Worm (Caenorhabditis elegans) whole organism, L1 larva: Measurements from ENCODE around the gene F54H12.8.

Source experiments
- C34B4.2 ChIP-seq: sonication (generic microtip); optimal IDR thresholded peaks from 2 replicates; lab custom pipeline; 2017; ENCODE audit warnings: mild to moderate bottlenecking, missing genetic modification characterization, missing compliant biosample characterization
- aha-1 ChIP-seq: fragments of 150-350 bp; optimal IDR thresholded peaks from 2 replicates; lab custom pipeline; 2014; ENCODE audit warnings: missing biosample characterization, missing genetic modification characterization
- alr-1 ChIP-seq: fragments of 200-800 bp; sonication (Bioruptor generic); optimal IDR thresholded peaks from 2 replicates; lab custom pipeline; 2018; ENCODE audit warnings: borderline replicate concordance, mild to moderate bottlenecking, missing genetic modification characterization, missing compliant biosample characterization
- ama-1 ChIP-seq: fragments of 150-350 bp; optimal IDR thresholded peaks from 2 replicates; lab custom pipeline; 2014
- ceh-8 ChIP-seq: fragments of 200-800 bp; sonication (Bioruptor generic); optimal IDR thresholded peaks from 2 replicates; lab custom pipeline; 2018; ENCODE audit warnings: mild to moderate bottlenecking, missing genetic modification characterization, moderate library complexity, missing compliant biosample characterization
- dpl-1 ChIP-seq, 3 experiments: fragments of 150-350 bp in 2 of 3; sonication (generic microtip) in 1 of 3; optimal IDR thresholded peaks; 2 replicates each; lab custom pipeline; 2014 to 2017; ENCODE audit warnings: missing biosample characterization in 3 of 3, missing genetic modification characterization in 3 of 3, missing genetic modification reagents in 3 of 3
- dsc-1 ChIP-seq: sonication (generic microtip); optimal IDR thresholded peaks from 2 replicates; lab custom pipeline; 2016; ENCODE audit warnings: mild to moderate bottlenecking, missing genetic modification characterization, missing compliant biosample characterization
- efl-3 ChIP-seq: fragments of 200-800 bp; sonication (Bioruptor generic); optimal IDR thresholded peaks from 2 replicates; lab custom pipeline; 2018; ENCODE audit warnings: mild to moderate bottlenecking, missing genetic modification characterization, missing compliant biosample characterization
- egl-27 ChIP-seq, 2 experiments: fragments of 150-350 bp in 1 of 2; sonication (generic microtip); optimal IDR thresholded peaks; 3 replicates each; lab custom pipeline; 2017 to 2018; ENCODE audit warnings: missing biosample characterization in 2 of 2, missing genetic modification characterization in 2 of 2, missing genetic modification reagents in 2 of 2
- ets-5 ChIP-seq: fragments of 200-800 bp; sonication (Bioruptor generic); IDR thresholded peaks from 2 replicates; pipeline ENCODE4 v1.3.6; 2022; ENCODE audit warnings: missing genetic modification characterization, missing compliant biosample characterization
- fkh-8 ChIP-seq: sonication (generic microtip); optimal IDR thresholded peaks from 2 replicates; lab custom pipeline; 2016; ENCODE audit warnings: mild to moderate bottlenecking, missing genetic modification characterization, missing compliant biosample characterization
- fos-1 ChIP-seq: fragments of 150-350 bp; optimal IDR thresholded peaks from 2 replicates; lab custom pipeline; 2014; ENCODE audit warnings: missing biosample characterization, missing genetic modification characterization
- hlh-17 ChIP-seq: fragments of 200-800 bp; sonication (Bioruptor generic); optimal IDR thresholded peaks from 2 replicates; lab custom pipeline; 2018; ENCODE audit warnings: missing genetic modification characterization, mild to moderate bottlenecking, missing compliant biosample characterization, moderate library complexity, borderline replicate concordance
- hlh-4 ChIP-seq: sonication (generic microtip); optimal IDR thresholded peaks from 2 replicates; lab custom pipeline; 2016; ENCODE audit warnings: mild to moderate bottlenecking, missing genetic modification characterization, missing compliant biosample characterization
- hpl-2 ChIP-seq: fragments of 150-350 bp; optimal IDR thresholded peaks from 2 replicates; lab custom pipeline; 2014; ENCODE audit warnings: missing biosample characterization, missing genetic modification reagents, missing genetic modification characterization
- isw-1 ChIP-seq: fragments of 200-800 bp; sonication (Bioruptor generic); IDR thresholded peaks from 2 replicates; pipeline ENCODE4 v1.3.6; 2022; ENCODE audit warnings: missing genetic modification characterization, missing compliant biosample characterization
- lin-13 ChIP-seq: fragments of 150-350 bp; optimal IDR thresholded peaks from 2 replicates; lab custom pipeline; 2014; ENCODE audit warnings: missing biosample characterization, missing genetic modification reagents, missing genetic modification characterization
- lin-14 ChIP-seq: fragments of 200-800 bp; sonication (Bioruptor generic); optimal IDR thresholded peaks from 2 replicates; lab custom pipeline; 2018; ENCODE audit warnings: mild to moderate bottlenecking, missing genetic modification characterization, moderate library complexity, missing compliant biosample characterization
- lin-15B ChIP-seq: fragments of 150-350 bp; sonication (generic microtip); optimal IDR thresholded peaks from 3 replicates; lab custom pipeline; 2014; ENCODE audit warnings: missing biosample characterization, missing genetic modification characterization
- lin-39 ChIP-seq: fragments of 150-350 bp; optimal IDR thresholded peaks from 2 replicates; lab custom pipeline; 2014; ENCODE audit warnings: missing biosample characterization, missing genetic modification reagents, missing genetic modification characterization
- lir-3 ChIP-seq: sonication (generic microtip); optimal IDR thresholded peaks from 2 replicates; lab custom pipeline; 2016; ENCODE audit warnings: mild to moderate bottlenecking, missing genetic modification characterization, moderate library complexity, missing compliant biosample characterization; ENCODE audit not compliant: poor library complexity
- mab-9 ChIP-seq: fragments of 200-800 bp; sonication (Bioruptor generic); IDR thresholded peaks from 2 replicates; pipeline ENCODE4 v1.3.6; 2022; ENCODE audit warnings: missing genetic modification reagents, missing genetic modification characterization, missing compliant biosample characterization
- mdl-1 ChIP-seq, 2 experiments: fragments of 150-350 bp; optimal IDR thresholded peaks; 2 replicates each; lab custom pipeline; 2014 to 2017; ENCODE audit warnings: missing biosample characterization in 2 of 2, missing genetic modification characterization in 2 of 2, inconsistent platforms in 1 of 2
- mep-1 ChIP-seq: fragments of 150-350 bp; optimal IDR thresholded peaks from 2 replicates; lab custom pipeline; 2014; ENCODE audit warnings: missing biosample characterization, missing genetic modification characterization
- nhr-19 ChIP-seq: fragments of 200-800 bp; sonication (Bioruptor generic); conservative IDR thresholded peaks from 2 replicates; pipeline ENCODE4 v1.3.6; 2022; ENCODE audit warnings: missing genetic modification characterization, missing compliant biosample characterization
- nhr-28 ChIP-seq: fragments of 150-350 bp; optimal IDR thresholded peaks from 2 replicates; lab custom pipeline; 2014; ENCODE audit warnings: missing biosample characterization, missing genetic modification characterization
- nhr-85 ChIP-seq: sonication (generic microtip); peaks from one replicate; lab custom pipeline; 2016; ENCODE audit warnings: missing genetic modification characterization, inconsistent platforms, missing compliant biosample characterization
- pqm-1 ChIP-seq: sonication (generic microtip); optimal IDR thresholded peaks from 3 replicates; lab custom pipeline; 2017; ENCODE audit warnings: missing biosample characterization, missing genetic modification characterization
- skn-1 ChIP-seq: fragments of 150-350 bp; optimal IDR thresholded peaks from 2 replicates; lab custom pipeline; 2014; ENCODE audit warnings: missing biosample characterization, missing genetic modification characterization
- snpc-4 ChIP-seq: fragments of 150-350 bp; optimal IDR thresholded peaks from 2 replicates; lab custom pipeline; 2014; ENCODE audit warnings: missing biosample characterization, missing genetic modification characterization
- tbx-2 ChIP-seq: sonication (generic microtip); optimal IDR thresholded peaks from 2 replicates; lab custom pipeline; 2016; ENCODE audit warnings: missing genetic modification characterization, missing compliant biosample characterization
- tlp-1 ChIP-seq: fragments of 150-350 bp; optimal IDR thresholded peaks from 2 replicates; lab custom pipeline; 2014; ENCODE audit warnings: missing biosample characterization, missing genetic modification characterization
- unc-130 ChIP-seq: fragments of 150-350 bp; optimal IDR thresholded peaks from 2 replicates; lab custom pipeline; 2017; ENCODE audit warnings: missing biosample characterization, missing genetic modification characterization, inconsistent platforms
- unc-30 ChIP-seq: sonication (generic microtip); optimal IDR thresholded peaks from 2 replicates; lab custom pipeline; 2017; ENCODE audit warnings: missing biosample characterization, missing genetic modification characterization
- unc-86 ChIP-seq: sonication (generic microtip); optimal IDR thresholded peaks from 2 replicates; lab custom pipeline; 2016; ENCODE audit warnings: missing genetic modification characterization, missing compliant biosample characterization
- vab-15 ChIP-seq: sonication (generic microtip); optimal IDR thresholded peaks from 2 replicates; lab custom pipeline; 2017; ENCODE audit warnings: missing genotype, mild to moderate bottlenecking, missing genetic modification characterization, missing compliant biosample characterization
- xbp-1 ChIP-seq: sonication (generic microtip); optimal IDR thresholded peaks from 2 replicates; lab custom pipeline; 2016; ENCODE audit warnings: missing genetic modification characterization, missing compliant biosample characterization
- zag-1 ChIP-seq: fragments of 150-350 bp; optimal IDR thresholded peaks from 2 replicates; lab custom pipeline; 2014; ENCODE audit warnings: missing biosample characterization, missing genetic modification characterization
- zip-4 ChIP-seq: fragments of 200-800 bp; sonication (Bioruptor generic); optimal IDR thresholded peaks from 2 replicates; lab custom pipeline; 2018; ENCODE audit warnings: mild to moderate bottlenecking, missing genetic modification characterization, moderate library complexity, missing compliant biosample characterization
- ztf-4 ChIP-seq: fragments of 150-350 bp; optimal IDR thresholded peaks from 2 replicates; lab custom pipeline; 2014; ENCODE audit warnings: missing biosample characterization, missing genetic modification characterization

F54H12.8 gene

ce11 chrIII:7997447-7998046 lies 28.5 kb upstream of the F54H12.8 start:
- no peak for TF ChIP-seq alr-1 (tag; lab: Kevin White, UChicago)
- no peak for TF ChIP-seq tlp-1
- no peak for TF ChIP-seq pqm-1 (tag; lab: Kevin White, UChicago)
- TF ChIP-seq nhr-19 (GFP tag; lab: Robert Waterston, UW) = no peak
- no peak for TF ChIP-seq ets-5 (GFP tag; lab: Robert Waterston, UW)
- no peak for TF ChIP-seq unc-130
- TF ChIP-seq isw-1 (GFP tag; lab: Robert Waterston, UW) = no peak
- no peak for TF ChIP-seq fkh-8 (tag; lab: Kevin White, UChicago)
- TF ChIP-seq unc-86 (tag; lab: Kevin White, UChicago) = no peak
- no peak for TF ChIP-seq egl-27 (tag; optimal IDR thresholded peaks at IDR 0.05; lab: Kevin White, UChicago)
- no peak for TF ChIP-seq zip-4 (GFP tag; lab: Kevin White, UChicago)

- TF ChIP-seq ztf-4 (tag; lab: Kevin White, UChicago) (no peak), dsc-1 (tag; lab: Kevin White, UChicago) (peak; percentile 43)
These were observed 27.3 kb upstream of the F54H12.8 start, which contains the start of gene npr-17 for ce11 chrIII:7996353-7996752. npr-17 (minus strand) TSS chrIII:7996453.

ce11 chrIII:7986585-7987171 lies 17.7 kb upstream of the F54H12.8 start, which contains the start of gene hrpk-2:
hrpk-2 (plus strand) TSS chrIII:7987121.
- TF ChIP-seq pqm-1 (tag; lab: Kevin White, UChicago) (no peak), isw-1 (GFP tag; lab: Robert Waterston, UW) (no peak)
- TF ChIP-seq, all 84 proteins: peak for 0

- TF ChIP-seq C34B4.2 (tag; lab: Kevin White, UChicago) (no peak), snpc-4 (tag; lab: Kevin White, UChicago) (no peak), mep-1 (no peak), lin-15B (no peak)
These were observed 12.9 kb upstream of the F54H12.8 start for ce11 chrIII:7981938-7982337.

- TF ChIP-seq ceh-8 (GFP tag; lab: Kevin White, UChicago) = no peak
These were observed 12.2 kb upstream of the F54H12.8 start for ce11 chrIII:7981233-7981632.

- TF ChIP-seq zag-1 (tag; lab: Kevin White, UChicago) (no peak), lir-3 (tag; lab: Kevin White, UChicago) (no peak), nhr-85 (tag; lab: Kevin White, UChicago) (peak; percentile 11), lin-14 (GFP tag; lab: Kevin White, UChicago) (peak; percentile 44), fos-1 (tag; lab: Kevin White, UChicago) (no peak), skn-1 (tag; lab: Kevin White, UChicago) (no peak)
These were observed 10.6 kb upstream of the F54H12.8 start, which contains the start of gene clp-1 for ce11 chrIII:7979659-7980058. clp-1 (plus strand) TSS chrIII:7979959.

ce11 chrIII:7978723-7979122 lies 9.7 kb upstream of the F54H12.8 start:
- TF ChIP-seq vab-15 (tag; lab: Kevin White, UChicago) = no peak
- peak; percentile 86 for TF ChIP-seq lin-14 (GFP tag; lab: Kevin White, UChicago)
- peak; percentile 33 for TF ChIP-seq lin-13 (GFP tag; lab: Kevin White, UChicago)
- no peak for TF ChIP-seq hpl-2
- TF ChIP-seq nhr-28 (tag; lab: Kevin White, UChicago) = no peak
- no peak for TF ChIP-seq aha-1 (tag; lab: Kevin White, UChicago)
- TF ChIP-seq lin-39 (tag; lab: Kevin White, UChicago) = no peak
- no peak for TF ChIP-seq unc-86 (tag; lab: Kevin White, UChicago)
- TF ChIP-seq hlh-4 (tag; lab: Kevin White, UChicago) = no peak
- peak; percentile 37 for TF ChIP-seq xbp-1 (tag; lab: Kevin White, UChicago)
- peak; percentile 20 to 46 (median 26) for TF ChIP-seq dpl-1 (GFP tag; optimal IDR thresholded peaks at IDR 0.05; lab: Kevin White, UChicago)
- TF ChIP-seq mab-9 = no peak
- no peak for TF ChIP-seq efl-3 (GFP tag; lab: Kevin White, UChicago)
- TF ChIP-seq hlh-17 (GFP tag; lab: Kevin White, UChicago) = no peak
- no peak for TF ChIP-seq C34B4.2 (tag; lab: Kevin White, UChicago)
- no peak for TF ChIP-seq ama-1 (lab: Kevin White, UChicago)
- peak; percentile 90 for TF ChIP-seq nhr-85 (tag; lab: Kevin White, UChicago)
- no peak for TF ChIP-seq mdl-1 (tag; optimal IDR thresholded peaks at IDR 0.05; lab: Kevin White, UChicago)
- no peak for TF ChIP-seq unc-30 (tag; lab: Kevin White, UChicago)
- TF ChIP-seq tbx-2 (tag; lab: Kevin White, UChicago) = peak; percentile 51
